Worm (Caenorhabditis elegans) whole organism, L3 larva: ENCODE data around the gene npr-36.
"Not testable (repeated sequence)": the region's sequence is repeated elsewhere in the genome, so short reads cannot be mapped to it uniquely, and the experiment has no call there.

ENCODE experiments used
- ZK546.5 ChIP-seq: sonication (generic microtip); optimal IDR thresholded peaks from 2 replicates; lab custom pipeline; 2017; ENCODE audit warnings: missing biosample characterization, missing genetic modification characterization
- aly-2 ChIP-seq: fragments of 150-350 bp; optimal IDR thresholded peaks from 2 replicates; lab custom pipeline; 2014; ENCODE audit warnings: missing biosample characterization, missing genetic modification characterization
- ceh-16 ChIP-seq: sonication (generic microtip); optimal IDR thresholded peaks from 2 replicates; lab custom pipeline; 2017; ENCODE audit warnings: missing biosample characterization, missing genetic modification characterization
- ceh-28 ChIP-seq: fragments of 150-350 bp; optimal IDR thresholded peaks from 2 replicates; lab custom pipeline; 2014; ENCODE audit warnings: missing biosample characterization, missing genetic modification reagents, missing genetic modification characterization
- ceh-9 ChIP-seq: sonication (generic microtip); optimal IDR thresholded peaks from 2 replicates; lab custom pipeline; 2018; ENCODE audit warnings: missing biosample characterization, missing genetic modification characterization
- daf-12 ChIP-seq: fragments of 150-350 bp; optimal IDR thresholded peaks from 2 replicates; lab custom pipeline; 2014; ENCODE audit warnings: missing biosample characterization, missing genetic modification reagents, missing genetic modification characterization
- egl-27 ChIP-seq: sonication (generic microtip); optimal IDR thresholded peaks from 4 replicates; lab custom pipeline; 2017; ENCODE audit warnings: missing biosample characterization, missing genetic modification reagents, missing genetic modification characterization
- egl-5 ChIP-seq: fragments of 150-350 bp; optimal IDR thresholded peaks from 2 replicates; lab custom pipeline; 2017; ENCODE audit warnings: missing biosample characterization, missing genetic modification reagents, missing genetic modification characterization, inconsistent platforms
- elt-2 ChIP-seq: sonication (generic microtip); optimal IDR thresholded peaks from 2 replicates; lab custom pipeline; 2016; ENCODE audit warnings: missing genetic modification reagents, mild to moderate bottlenecking, missing genetic modification characterization, missing compliant biosample characterization
- eor-1 ChIP-seq, 2 experiments: fragments of 150-350 bp; optimal IDR thresholded peaks; 2 replicates each; lab custom pipeline; 2014 to 2018; ENCODE audit warnings: missing biosample characterization in 2 of 2, missing genetic modification characterization in 2 of 2
- fkh-10 ChIP-seq: sonication (generic microtip); optimal IDR thresholded peaks from 2 replicates; lab custom pipeline; 2017; ENCODE audit warnings: missing biosample characterization, missing genetic modification reagents, missing genetic modification characterization
- fkh-2 ChIP-seq: fragments of 150-350 bp; optimal IDR thresholded peaks from 2 replicates; lab custom pipeline; 2014; ENCODE audit warnings: missing biosample characterization, missing genetic modification reagents, missing genetic modification characterization
- fos-1 ChIP-seq: fragments of 150-350 bp; optimal IDR thresholded peaks from 2 replicates; lab custom pipeline; 2014; ENCODE audit warnings: missing biosample characterization, missing genetic modification characterization
- hmg-11 ChIP-seq: sonication (generic microtip); optimal IDR thresholded peaks from 2 replicates; lab custom pipeline; 2016; ENCODE audit warnings: missing genetic modification characterization, missing compliant biosample characterization
- lin-15B ChIP-seq: fragments of 150-350 bp; optimal IDR thresholded peaks from 2 replicates; lab custom pipeline; 2014; ENCODE audit warnings: missing biosample characterization, missing genetic modification characterization
- lin-39 ChIP-seq: fragments of 150-350 bp; optimal IDR thresholded peaks from 2 replicates; lab custom pipeline; 2018; ENCODE audit warnings: missing biosample characterization, missing genetic modification reagents, missing genetic modification characterization
- lsy-12 ChIP-seq: sonication (generic microtip); optimal IDR thresholded peaks from 2 replicates; lab custom pipeline; 2016; ENCODE audit warnings: mild to moderate bottlenecking, missing genetic modification characterization, missing compliant biosample characterization
- mdl-1 ChIP-seq: fragments of 150-350 bp; optimal IDR thresholded peaks from 2 replicates; lab custom pipeline; 2014; ENCODE audit warnings: missing biosample characterization, missing genetic modification characterization
- mml-1 ChIP-seq: fragments of 150-350 bp; sonication (generic microtip); optimal IDR thresholded peaks from 3 replicates; lab custom pipeline; 2014; ENCODE audit warnings: missing biosample characterization, missing genetic modification characterization
- nfya-1 ChIP-seq: sonication (generic microtip); optimal IDR thresholded peaks from 2 replicates; lab custom pipeline; 2017; ENCODE audit warnings: missing genetic modification characterization, mild to moderate bottlenecking, missing compliant biosample characterization, antibody characterized with exemption, moderate library complexity; ENCODE audit not compliant: insufficient read depth
- nhr-11 ChIP-seq: fragments of 150-350 bp; optimal IDR thresholded peaks from 2 replicates; lab custom pipeline; 2014; ENCODE audit warnings: missing biosample characterization, missing genetic modification characterization
- nhr-12 ChIP-seq: fragments of 150-350 bp; optimal IDR thresholded peaks from 2 replicates; lab custom pipeline; 2014; ENCODE audit warnings: missing biosample characterization, missing genetic modification characterization
- nhr-237 ChIP-seq: fragments of 150-350 bp; optimal IDR thresholded peaks from 2 replicates; lab custom pipeline; 2014; ENCODE audit warnings: missing biosample characterization, missing genetic modification characterization
- nhr-28 ChIP-seq: fragments of 150-350 bp; optimal IDR thresholded peaks from 2 replicates; lab custom pipeline; 2014; ENCODE audit warnings: missing biosample characterization, missing genetic modification characterization
- nhr-43 ChIP-seq: sonication (generic microtip); optimal IDR thresholded peaks from 2 replicates; lab custom pipeline; 2016; ENCODE audit warnings: mild to moderate bottlenecking, missing genetic modification characterization, missing compliant biosample characterization; ENCODE audit not compliant: poor library complexity, severe bottlenecking
- nhr-67 ChIP-seq: fragments of 150-350 bp; optimal IDR thresholded peaks from 2 replicates; lab custom pipeline; 2014; ENCODE audit warnings: missing biosample characterization, missing genetic modification characterization
- nhr-76 ChIP-seq: fragments of 150-350 bp; sonication (generic microtip); optimal IDR thresholded peaks from 5 replicates; lab custom pipeline; 2014; ENCODE audit warnings: missing biosample characterization, missing genetic modification characterization
- nhr-77 ChIP-seq: fragments of 150-350 bp; optimal IDR thresholded peaks from 2 replicates; lab custom pipeline; 2014; ENCODE audit warnings: missing biosample characterization, missing genetic modification characterization
- pha-4 ChIP-seq: fragments of 150-350 bp; optimal IDR thresholded peaks from 2 replicates; lab custom pipeline; 2014; ENCODE audit warnings: missing biosample characterization, missing genetic modification reagents, missing genetic modification characterization
- skn-1 ChIP-seq: fragments of 150-350 bp; optimal IDR thresholded peaks from 2 replicates; lab custom pipeline; 2014; ENCODE audit warnings: missing biosample characterization, missing genetic modification characterization
- tbx-2 ChIP-seq: sonication (generic microtip); optimal IDR thresholded peaks from 2 replicates; lab custom pipeline; 2016; ENCODE audit warnings: mild to moderate bottlenecking, missing genetic modification characterization, missing compliant biosample characterization
- unc-39 ChIP-seq: sonication (generic microtip); optimal IDR thresholded peaks from 4 replicates; lab custom pipeline; 2017; ENCODE audit warnings: missing biosample characterization, missing genetic modification characterization
- unc-62 ChIP-seq: fragments of 150-350 bp; sonication (generic microtip); optimal IDR thresholded peaks from 4 replicates; lab custom pipeline; 2014; ENCODE audit warnings: missing biosample characterization, missing genetic modification reagents, missing genetic modification characterization
- zag-1 ChIP-seq: fragments of 150-350 bp; optimal IDR thresholded peaks from 2 replicates; lab custom pipeline; 2014; ENCODE audit warnings: missing biosample characterization, missing genetic modification characterization
- ztf-11 ChIP-seq: fragments of 150-350 bp; optimal IDR thresholded peaks from 2 replicates; lab custom pipeline; 2014; ENCODE audit warnings: missing biosample characterization, missing genetic modification characterization
- ztf-4 ChIP-seq: fragments of 150-350 bp; optimal IDR thresholded peaks from 2 replicates; lab custom pipeline; 2014; ENCODE audit warnings: missing biosample characterization, missing genetic modification characterization

The npr-36 gene

DNA sequence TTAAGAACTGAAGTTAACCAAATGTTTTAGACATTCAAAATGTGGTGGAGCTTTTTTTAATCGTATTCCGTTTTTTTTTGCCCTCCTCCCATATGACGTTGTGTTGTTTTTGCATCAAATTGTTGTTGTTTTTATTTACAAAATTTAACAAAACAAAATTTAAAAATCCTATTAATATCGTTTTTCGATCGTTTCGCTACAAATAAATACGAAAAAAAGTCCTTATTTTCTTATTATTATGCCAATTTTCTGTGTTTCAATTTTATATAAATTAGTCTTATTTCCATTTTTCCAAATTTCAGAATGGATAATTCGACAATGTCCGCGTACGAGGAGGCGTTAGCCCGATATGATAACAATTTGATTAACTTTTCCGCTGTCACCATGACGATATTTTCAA is at the start of gene npr-36:
npr-36 (plus strand) TSS at position 301 of the 400 bp plus-strand sequence.
- TF ChIP-seq egl-5 (tag; lab: Kevin White, UChicago), result no peak
- TF ChIP-seq tbx-2, result no peak
- no peak for TF ChIP-seq nhr-11
- TF ChIP-seq ztf-11 (tag; lab: Kevin White, UChicago), result no peak
- TF ChIP-seq fkh-10 (GFP tag; lab: Kevin White, UChicago), result no peak
- TF ChIP-seq nhr-67, result no peak
- TF ChIP-seq fos-1 (tag; lab: Kevin White, UChicago), result no peak

DNA sequence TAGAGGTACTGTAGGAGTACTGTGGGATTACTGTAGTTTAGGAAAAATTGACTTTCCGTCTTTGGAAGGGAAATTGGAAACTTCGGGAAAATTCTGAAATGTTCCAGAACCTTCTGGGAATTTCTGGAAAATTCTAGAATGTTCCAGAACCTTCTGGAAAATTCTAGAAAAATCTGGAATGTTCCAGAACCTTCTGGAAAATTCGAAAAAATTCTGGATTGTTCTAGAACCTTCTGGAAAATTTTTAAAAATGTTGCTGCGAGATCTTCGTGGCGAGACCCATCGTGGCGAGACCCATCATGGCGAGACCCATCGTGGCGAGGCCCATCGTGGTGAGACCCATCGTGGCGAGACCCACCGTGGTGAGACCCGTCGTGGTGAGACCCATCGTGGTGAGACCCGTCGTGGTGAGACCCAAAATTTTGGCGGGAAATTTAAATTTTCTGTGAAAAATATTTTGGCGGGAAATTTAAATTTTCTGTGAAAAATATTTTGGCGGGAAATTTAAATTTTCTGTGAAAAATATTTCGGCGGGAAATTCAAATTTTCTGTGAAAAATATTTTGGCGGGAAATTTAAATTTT is 48.7 kb upstream of the npr-36 start, which contains the start of gene C53C11.4:
C53C11.4 (plus strand) TSS at position 179 of the 583 bp plus-strand sequence.
- not testable (repeated sequence) for TF ChIP-seq aly-2; nhr-12 (tag; lab: Kevin White, UChicago); daf-12 (tag; lab: Kevin White, UChicago)
- TF ChIP-seq, all 47 proteins: peak for 0; not testable (repeated sequence) for 47

ce11 chrX:17314948-17315347 is 44.6 kb upstream of the npr-36 start:
- TF ChIP-seq ceh-16 (tag; lab: Kevin White, UChicago) (no peak), nfya-1 (tag; lab: Kevin White, UChicago) (peak; percentile 50), hmg-11 (tag; lab: Kevin White, UChicago) (peak; percentile 88), lsy-12 (tag; lab: Kevin White, UChicago) (peak; percentile 43), pha-4 (tag; lab: Kevin White, UChicago) (no peak), nhr-12 (tag; lab: Kevin White, UChicago) (no peak), nhr-237 (tag; lab: Kevin White, UChicago) (no peak), unc-62 (peak; percentile 16), tbx-2 (no peak), lin-39 (tag; lab: Kevin White, UChicago) (peak; percentile 81)

- TF ChIP-seq nhr-28 (tag; lab: Kevin White, UChicago) (no peak), fkh-10 (GFP tag; lab: Kevin White, UChicago) (no peak), egl-27 (tag; lab: Kevin White, UChicago) (no peak), zag-1 (tag; lab: Kevin White, UChicago) (no peak), nhr-43 (tag; lab: Kevin White, UChicago) (no peak), unc-39 (tag; lab: Kevin White, UChicago) (no peak), ceh-16 (tag; lab: Kevin White, UChicago) (no peak), egl-5 (tag; lab: Kevin White, UChicago) (no peak), fkh-2 (tag; lab: Kevin White, UChicago) (no peak), ceh-9 (no peak), nhr-12 (tag; lab: Kevin White, UChicago) (no peak), eor-1 (tag; optimal IDR thresholded peaks at IDR 0.05; lab: Kevin White, UChicago) (no peak)
These were observed 41.3 kb upstream of the npr-36 start, which contains the start of gene ptr-5 for ce11 chrX:17318284-17318683. Gene ptr-5, plus strand, starts transcription at chrX:17318584.

DNA sequence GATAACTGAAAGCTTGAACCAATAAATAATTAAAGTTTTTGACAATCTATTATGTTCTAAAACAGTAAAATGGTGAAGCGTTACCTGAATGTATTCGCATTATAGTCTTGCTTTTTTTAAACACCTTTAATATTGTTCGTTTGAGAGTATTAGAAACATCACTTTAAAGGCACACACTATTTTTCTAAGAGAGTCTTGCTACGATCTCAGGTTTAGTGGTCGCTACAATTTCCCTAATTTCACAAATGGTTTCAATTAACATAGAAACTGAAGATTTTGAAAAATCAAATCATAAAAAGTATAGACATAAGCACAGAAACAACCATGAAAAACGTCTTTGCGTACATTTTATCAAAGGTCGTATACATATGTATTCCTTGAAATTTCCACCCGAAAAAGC is 39.0 kb upstream of the npr-36 start:
- TF ChIP-seq ZK546.5 (tag; lab: Kevin White, UChicago) (no peak), elt-2 (no peak), ztf-4 (tag; lab: Kevin White, UChicago) (no peak), mdl-1 (tag; lab: Kevin White, UChicago) (no peak), nhr-12 (tag; lab: Kevin White, UChicago) (no peak), nhr-76 (tag; lab: Kevin White, UChicago) (no peak), ceh-28 (tag; lab: Kevin White, UChicago) (no peak), eor-1 (tag; optimal IDR thresholded peaks at IDR 0.05; lab: Kevin White, UChicago) (no peak), egl-5 (tag; lab: Kevin White, UChicago) (no peak), nhr-237 (tag; lab: Kevin White, UChicago) (no peak), mml-1 (tag; lab: Kevin White, UChicago) (no peak), lin-15B (no peak), lin-39 (tag; lab: Kevin White, UChicago) (no peak), nhr-77 (tag; lab: Kevin White, UChicago) (no peak), skn-1 (tag; lab: Kevin White, UChicago) (no peak), tbx-2 (no peak), zag-1 (tag; lab: Kevin White, UChicago) (no peak), ceh-16 (tag; lab: Kevin White, UChicago) (no peak), aly-2 (no peak)
